Worm (Caenorhabditis elegans) whole organism, L1 larva: ENCODE data around the gene Y76B12C.6.

Experiments
- ama-1 ChIP-seq: fragments of 150-350 bp; optimal IDR thresholded peaks from 2 replicates; lab custom pipeline; 2014
- ceh-90 ChIP-seq: sonication (generic microtip); optimal IDR thresholded peaks from 2 replicates; lab custom pipeline; 2016; ENCODE audit warnings: missing genetic modification characterization, missing compliant biosample characterization
- lin-15B ChIP-seq: fragments of 150-350 bp; sonication (generic microtip); optimal IDR thresholded peaks from 3 replicates; lab custom pipeline; 2014; ENCODE audit warnings: missing biosample characterization, missing genetic modification characterization
- lsy-2 ChIP-seq, 2 experiments: fragments of 150-350 bp; optimal IDR thresholded peaks; 2 replicates each; lab custom pipeline; 2014; ENCODE audit warnings: missing biosample characterization in 2 of 2, missing genetic modification characterization in 2 of 2
- pag-3 ChIP-seq: sonication (generic microtip); optimal IDR thresholded peaks from 2 replicates; lab custom pipeline; 2017; ENCODE audit warnings: missing genetic modification characterization, mild to moderate bottlenecking, missing compliant biosample characterization, antibody characterized with exemption, borderline replicate concordance; ENCODE audit not compliant: insufficient read depth
- sup-37 ChIP-seq: fragments of 200-800 bp; sonication (Bioruptor generic); optimal IDR thresholded peaks from 2 replicates; lab custom pipeline; 2018; ENCODE audit warnings: mild to moderate bottlenecking, missing genetic modification characterization, missing compliant biosample characterization
- unc-62 ChIP-seq: fragments of 150-350 bp; optimal IDR thresholded peaks from 2 replicates; lab custom pipeline; 2014; ENCODE audit warnings: missing biosample characterization, missing genetic modification reagents, missing genetic modification characterization

ce11 chrIV:1972271-1972670, 8.9 kb upstream of the Y76B12C.6 start, which contains the start of gene Y76B12C.4:
- TF ChIP-seq pag-3 (tag; lab: Kevin White, UChicago) (no peak), lin-15B (tag; lab: Kevin White, UChicago) (no peak), unc-62 (GFP tag; lab: Kevin White, UChicago) (no peak), ama-1 (lab: Kevin White, UChicago) (no peak), lsy-2 (tag; optimal IDR thresholded peaks at IDR 0.05; lab: Kevin White, UChicago) (no peak), sup-37 (no peak), ceh-90 (no peak)
